Worm (Caenorhabditis elegans) whole organism, young adult: ENCODE data around the gene utp-20.

Experiments
- B0019.2 ChIP-seq: fragments of 200-800 bp; sonication (Bioruptor generic); conservative IDR thresholded peaks from 2 replicates; pipeline ENCODE4 v1.3.6; 2022; ENCODE audit warnings: missing genetic modification reagents, missing genetic modification characterization, missing compliant biosample characterization
- B0035.1 ChIP-seq: sonication (generic microtip); optimal IDR thresholded peaks from 2 replicates; lab custom pipeline; 2016; ENCODE audit warnings: missing genetic modification characterization, mild to moderate bottlenecking, missing compliant biosample characterization, missing genotype, missing genetic modification reagents
- F33H1.4 ChIP-seq: fragments of 200-800 bp; sonication (Bioruptor generic); IDR thresholded peaks from 2 replicates; pipeline ENCODE4 v1.3.6; 2022; ENCODE audit warnings: missing genetic modification reagents, missing genetic modification characterization, missing compliant biosample characterization
- F57A8.1 ChIP-seq: fragments of 200-800 bp; sonication (Bioruptor generic); optimal IDR thresholded peaks from 2 replicates; lab custom pipeline; 2018; ENCODE audit warnings: mild to moderate bottlenecking, missing genetic modification characterization, moderate library complexity, missing compliant biosample characterization
- K11D2.4 ChIP-seq: fragments of 200-800 bp; sonication (Bioruptor generic); IDR thresholded peaks from 2 replicates; pipeline ENCODE4 v1.3.6; 2022; ENCODE audit warnings: missing genetic modification reagents, missing genetic modification characterization, missing compliant biosample characterization
- Y53G8AR.9 ChIP-seq: fragments of 200-800 bp; sonication (Bioruptor generic); conservative IDR thresholded peaks from 2 replicates; pipeline ENCODE4 v1.3.6; 2022; ENCODE audit warnings: missing genetic modification reagents, missing genetic modification characterization, missing compliant biosample characterization
- Y67H2A.10 ChIP-seq: fragments of 200-800 bp; sonication (Bioruptor generic); conservative IDR thresholded peaks from 2 replicates; pipeline ENCODE4 v1.3.6; 2022; ENCODE audit warnings: missing genetic modification reagents, missing genetic modification characterization, missing compliant biosample characterization
- Y95B8A.8 ChIP-seq: fragments of 200-800 bp; sonication (Bioruptor generic); IDR thresholded peaks from 2 replicates; pipeline ENCODE4 v1.3.6; 2022; ENCODE audit warnings: missing genetic modification reagents, missing genetic modification characterization, missing compliant biosample characterization
- aptf-3 ChIP-seq: fragments of 200-800 bp; sonication (Bioruptor generic); IDR thresholded peaks from 2 replicates; pipeline ENCODE4 v1.3.6; 2022; ENCODE audit warnings: missing genetic modification characterization, missing compliant biosample characterization
- athp-1 ChIP-seq: sonication (generic microtip); optimal IDR thresholded peaks from 2 replicates; lab custom pipeline; 2017; ENCODE audit warnings: mild to moderate bottlenecking, missing genetic modification characterization, missing compliant biosample characterization
- attf-3 ChIP-seq: fragments of 200-800 bp; sonication (Bioruptor generic); conservative IDR thresholded peaks from 2 replicates; pipeline ENCODE4 v1.3.6; 2022; ENCODE audit warnings: missing genetic modification reagents, missing genetic modification characterization, missing compliant biosample characterization
- attf-5 ChIP-seq: fragments of 200-800 bp; sonication (Bioruptor generic); optimal IDR thresholded peaks from 2 replicates; lab custom pipeline; 2018; ENCODE audit warnings: mild to moderate bottlenecking, missing genetic modification characterization, missing compliant biosample characterization
- bed-1 ChIP-seq: fragments of 200-800 bp; sonication (Bioruptor generic); IDR thresholded peaks from 2 replicates; pipeline ENCODE4 v1.3.6; 2022; ENCODE audit warnings: missing genetic modification reagents, missing genetic modification characterization, missing compliant biosample characterization
- cebp-1 ChIP-seq, 2 experiments: fragments of 200-800 bp in 1 of 2; sonication (Bioruptor generic) in 1 of 2; sonication (generic microtip) in 1 of 2; IDR thresholded peaks in 1 of 2; optimal IDR thresholded peaks in 1 of 2; 2 replicates each; pipeline versions ENCODE4 v1.3.6 to Lab custom; 2017 to 2022; ENCODE audit warnings: missing compliant biosample characterization in 2 of 2, missing genetic modification characterization in 2 of 2, mild to moderate bottlenecking in 1 of 2, missing genetic modification reagents in 1 of 2, moderate library complexity in 1 of 2
- ceh-100 ChIP-seq: fragments of 200-800 bp; sonication (Bioruptor generic); IDR thresholded peaks from 2 replicates; pipeline ENCODE4 v1.3.6; 2022; ENCODE audit warnings: missing genetic modification reagents, missing genetic modification characterization, missing compliant biosample characterization
- ceh-79 ChIP-seq: sonication (generic microtip); optimal IDR thresholded peaks from 2 replicates; lab custom pipeline; 2017; ENCODE audit warnings: mild to moderate bottlenecking, missing genetic modification characterization, missing compliant biosample characterization
- die-1 ChIP-seq: sonication (generic microtip); optimal IDR thresholded peaks from 2 replicates; lab custom pipeline; 2016; ENCODE audit warnings: missing genotype, mild to moderate bottlenecking, missing genetic modification characterization, missing compliant biosample characterization
- dox-1 ChIP-seq: fragments of 200-800 bp; sonication (Bioruptor generic); IDR thresholded peaks from 2 replicates; pipeline ENCODE4 v1.3.6; 2022; ENCODE audit warnings: missing genetic modification reagents, missing genetic modification characterization, missing compliant biosample characterization
- dpl-1 ChIP-seq: fragments of 150-350 bp; optimal IDR thresholded peaks from 2 replicates; lab custom pipeline; 2014; ENCODE audit warnings: missing biosample characterization, missing genetic modification reagents, missing genetic modification characterization
- efl-1 ChIP-seq: fragments of 150-350 bp; optimal IDR thresholded peaks from 2 replicates; lab custom pipeline; 2014; ENCODE audit warnings: missing biosample characterization, missing genetic modification reagents, missing genetic modification characterization
- ets-4 ChIP-seq: fragments of 200-800 bp; sonication (Bioruptor generic); optimal IDR thresholded peaks from 2 replicates; lab custom pipeline; 2018; ENCODE audit warnings: mild to moderate bottlenecking, missing genetic modification characterization, missing compliant biosample characterization
- him-1 ChIP-seq: sonication (generic microtip); optimal IDR thresholded peaks from 2 replicates; lab custom pipeline; 2016; ENCODE audit warnings: missing genotype, missing genetic modification reagents, missing genetic modification characterization, missing compliant biosample characterization
- hlh-12 ChIP-seq: sonication (generic microtip); optimal IDR thresholded peaks from 2 replicates; lab custom pipeline; 2016; ENCODE audit warnings: missing genetic modification characterization, missing compliant biosample characterization
- hlh-26 ChIP-seq: fragments of 200-800 bp; sonication (Bioruptor generic); conservative IDR thresholded peaks from 2 replicates; pipeline ENCODE4 v1.3.6; 2022; ENCODE audit warnings: missing genetic modification reagents, missing genetic modification characterization, missing compliant biosample characterization
- hmg-1.2 ChIP-seq: fragments of 200-800 bp; sonication (Bioruptor generic); IDR thresholded peaks from 2 replicates; pipeline ENCODE4 v1.3.6; 2022; ENCODE audit warnings: missing genetic modification reagents, missing genetic modification characterization, missing compliant biosample characterization
- hrde-1 ChIP-seq: sonication (generic microtip); optimal IDR thresholded peaks from 2 replicates; lab custom pipeline; 2016; ENCODE audit warnings: missing genetic modification characterization, mild to moderate bottlenecking, missing compliant biosample characterization, moderate library complexity, missing genotype, missing genetic modification reagents, borderline replicate concordance
- hsf-1 ChIP-seq: fragments of 200-800 bp; sonication (Bioruptor generic); IDR thresholded peaks from 2 replicates; pipeline ENCODE4 v1.3.6; 2022; ENCODE audit warnings: missing genetic modification reagents, missing genetic modification characterization, missing compliant biosample characterization
- lin-26 ChIP-seq: fragments of 200-800 bp; sonication (Bioruptor generic); IDR thresholded peaks from 2 replicates; pipeline ENCODE4 v1.3.6; 2022; ENCODE audit warnings: missing genetic modification reagents, missing genetic modification characterization, missing compliant biosample characterization
- mel-28 ChIP-seq: sonication (generic microtip); optimal IDR thresholded peaks from 2 replicates; lab custom pipeline; 2016; ENCODE audit warnings: borderline replicate concordance, mild to moderate bottlenecking, missing genetic modification characterization, missing compliant biosample characterization
- nfya-1 ChIP-seq: sonication (generic microtip); optimal IDR thresholded peaks from 2 replicates; lab custom pipeline; 2017; ENCODE audit warnings: antibody characterized with exemption, missing compliant biosample characterization, missing genetic modification characterization, borderline replicate concordance; ENCODE audit not compliant: insufficient read depth
- nfyb-1 ChIP-seq: fragments of 200-800 bp; sonication (Bioruptor generic); IDR thresholded peaks from 2 replicates; pipeline ENCODE4 v1.3.6; 2022; ENCODE audit warnings: missing genetic modification reagents, missing genetic modification characterization, missing compliant biosample characterization
- nhr-27 ChIP-seq: fragments of 200-800 bp; sonication (Bioruptor generic); optimal IDR thresholded peaks from 2 replicates; lab custom pipeline; 2018; ENCODE audit warnings: mild to moderate bottlenecking, missing genetic modification characterization, moderate library complexity, missing compliant biosample characterization
- rec-8 ChIP-seq, 2 experiments: sonication (generic microtip); optimal IDR thresholded peaks; 2 replicates each; lab custom pipeline; 2016; ENCODE audit warnings: mild to moderate bottlenecking in 2 of 2, missing genetic modification characterization in 2 of 2, missing genetic modification reagents in 2 of 2, missing genotype in 2 of 2, missing biosample characterization in 1 of 2, missing compliant biosample characterization in 1 of 2, moderate library complexity in 1 of 2
- sdz-38 ChIP-seq: sonication (generic microtip); optimal IDR thresholded peaks from 2 replicates; lab custom pipeline; 2016; ENCODE audit warnings: missing genotype, missing genetic modification characterization, missing compliant biosample characterization
- snpc-1.1 ChIP-seq: sonication (generic microtip); optimal IDR thresholded peaks from 2 replicates; lab custom pipeline; 2017; ENCODE audit warnings: missing genetic modification characterization, mild to moderate bottlenecking, missing compliant biosample characterization, antibody characterized with exemption, moderate library complexity, missing genotype, missing genetic modification reagents; ENCODE audit not compliant: insufficient read depth
- snpc-3.4 ChIP-seq: sonication (generic microtip); optimal IDR thresholded peaks from 2 replicates; lab custom pipeline; 2017; ENCODE audit warnings: missing genetic modification characterization, mild to moderate bottlenecking, missing compliant biosample characterization, antibody characterized with exemption, moderate library complexity, missing genotype, missing genetic modification reagents
- tbx-9 ChIP-seq: sonication (generic microtip); optimal IDR thresholded peaks from 2 replicates; lab custom pipeline; 2016; ENCODE audit warnings: borderline replicate concordance, missing genetic modification characterization, inconsistent platforms, missing compliant biosample characterization
- tlf-1 ChIP-seq: fragments of 200-800 bp; sonication (Bioruptor generic); optimal IDR thresholded peaks from 2 replicates; lab custom pipeline; 2018; ENCODE audit warnings: mild to moderate bottlenecking, missing genetic modification characterization, missing compliant biosample characterization
- unc-130 ChIP-seq: sonication (generic microtip); optimal IDR thresholded peaks from 2 replicates; lab custom pipeline; 2016; ENCODE audit warnings: missing genetic modification reagents, missing genetic modification characterization, missing compliant biosample characterization
- zfh-2 ChIP-seq: fragments of 200-800 bp; sonication (Bioruptor generic); conservative IDR thresholded peaks from 2 replicates; pipeline ENCODE4 v1.3.6; 2022; ENCODE audit warnings: missing genetic modification reagents, missing genetic modification characterization, missing compliant biosample characterization
- zim-3 ChIP-seq: sonication (generic microtip); optimal IDR thresholded peaks from 2 replicates; lab custom pipeline; 2017; ENCODE audit warnings: mild to moderate bottlenecking, missing genetic modification characterization, moderate library complexity, missing compliant biosample characterization
- ztf-25 ChIP-seq: fragments of 200-800 bp; sonication (Bioruptor generic); IDR thresholded peaks from 2 replicates; pipeline ENCODE4 v1.3.6; 2022; ENCODE audit warnings: missing genetic modification reagents, missing genetic modification characterization, missing compliant biosample characterization
- ztf-6 ChIP-seq: fragments of 200-800 bp; sonication (Bioruptor generic); IDR thresholded peaks from 2 replicates; pipeline ENCODE4 v1.3.6; 2022; ENCODE audit warnings: missing genetic modification reagents, missing genetic modification characterization, missing compliant biosample characterization

Gene utp-20

ce11 chrII:6587264-6587870 lies 51.2 kb downstream of the utp-20 start, which contains the start of gene C56C10.7 (continued):
- TF ChIP-seq hmg-1.2 (GFP tag; lab: Robert Waterston, UW) (peak; percentile 49), hsf-1 (GFP tag; lab: Robert Waterston, UW) (peak; percentile 88)

ce11 chrII:6588605-6589292 lies 52.6 kb downstream of the utp-20 start, which contains the start of gene icd-1:
Gene icd-1 (minus strand): TSS chrII:6588655.
- TF ChIP-seq aptf-3 (GFP tag; lab: Robert Waterston, UW) (no peak), cebp-1 (GFP tag; IDR thresholded peaks at IDR 0.05; lab: Robert Waterston, UW) (peak; percentile 99), cebp-1 (tag; optimal IDR thresholded peaks at IDR 0.05; lab: Kevin White, UChicago) (peak; percentile 100), Y53G8AR.9 (GFP tag; lab: Robert Waterston, UW) (peak; percentile 92), B0019.2 (GFP tag; lab: Robert Waterston, UW) (peak; percentile 74; the same call in 1 of the 2 replicates), efl-1 (GFP tag; lab: Kevin White, UChicago) (peak; percentile 64), snpc-1.1 (peak; percentile 77), unc-130 (GFP tag; lab: Kevin White, UChicago) (peak; percentile 88), him-1 (peak; percentile 63), die-1 (no peak), bed-1 (no peak), dpl-1 (GFP tag; lab: Kevin White, UChicago) (peak; percentile 36), rec-8 (tag; optimal IDR thresholded peaks at IDR 0.05; lab: Kevin White, UChicago) (peak in 1 of 2 experiments; percentile 65), Y67H2A.10 (GFP tag; lab: Robert Waterston, UW) (peak; percentile 85), B0035.1 (tag; lab: Kevin White, UChicago) (no peak), hlh-12 (tag; lab: Kevin White, UChicago) (no peak), dox-1 (GFP tag; lab: Robert Waterston, UW) (peak; percentile 95), sdz-38 (tag; lab: Kevin White, UChicago) (no peak), lin-26 (GFP tag; lab: Robert Waterston, UW) (peak; percentile 45; the same call in 1 of the 2 replicates), athp-1 (tag; lab: Kevin White, UChicago) (peak; percentile 91), ceh-100 (peak; percentile 86), F33H1.4 (GFP tag; lab: Robert Waterston, UW) (peak; percentile 81), K11D2.4 (peak; percentile 79), tbx-9 (no peak), ets-4 (GFP tag; lab: Kevin White, UChicago) (no peak), zim-3 (tag; lab: Kevin White, UChicago) (peak; percentile 44), F57A8.1 (GFP tag; lab: Kevin White, UChicago) (no peak), tlf-1 (GFP tag; lab: Kevin White, UChicago) (peak; percentile 94), ztf-6 (GFP tag; lab: Robert Waterston, UW) (0 out of 2 replicates have a peak, but pooled peaks have one; percentile 37), snpc-3.4 (tag; lab: Kevin White, UChicago) (peak; percentile 96), ztf-25 (GFP tag; lab: Robert Waterston, UW) (no peak), ceh-79 (tag; lab: Kevin White, UChicago) (no peak), hlh-26 (GFP tag; lab: Robert Waterston, UW) (no peak), nhr-27 (tag; lab: Kevin White, UChicago) (no peak), Y95B8A.8 (GFP tag; lab: Robert Waterston, UW) (peak; percentile 83), attf-3 (GFP tag; lab: Robert Waterston, UW) (peak; percentile 72; the same call in 1 of the 2 replicates), zfh-2 (GFP tag; lab: Robert Waterston, UW) (peak; percentile 84), nfyb-1 (peak; percentile 94), hrde-1 (tag; lab: Kevin White, UChicago) (peak; percentile 58), attf-5 (GFP tag; lab: Kevin White, UChicago) (peak; percentile 97), mel-28 (tag; lab: Kevin White, UChicago) (no peak), nfya-1 (tag; lab: Kevin White, UChicago) (no peak)
